Worm (Caenorhabditis elegans) whole organism, young adult: ENCODE data around the gene rga-5.

ENCODE experiments used
- B0035.1 ChIP-seq: sonication (generic microtip); optimal IDR thresholded peaks from 2 replicates; lab custom pipeline; 2016; ENCODE audit warnings: missing genetic modification characterization, mild to moderate bottlenecking, missing compliant biosample characterization, missing genotype, missing genetic modification reagents
- F23B12.7 ChIP-seq: sonication (generic microtip); optimal IDR thresholded peaks from 2 replicates; lab custom pipeline; 2017; ENCODE audit warnings: missing genetic modification characterization, mild to moderate bottlenecking, missing compliant biosample characterization, antibody characterized with exemption, moderate library complexity; ENCODE audit not compliant: insufficient read depth
- Y56A3A.18 ChIP-seq: fragments of 200-800 bp; sonication (Bioruptor generic); IDR thresholded peaks from 2 replicates; pipeline ENCODE4 v1.3.6; 2022; ENCODE audit warnings: missing genetic modification reagents, missing genetic modification characterization, missing compliant biosample characterization
- Y79H2A.3 ChIP-seq: fragments of 200-800 bp; sonication (Bioruptor generic); conservative IDR thresholded peaks from 2 replicates; pipeline ENCODE4 v1.3.6; 2022; ENCODE audit warnings: missing genetic modification reagents, missing genetic modification characterization, missing compliant biosample characterization
- Y95B8A.8 ChIP-seq: fragments of 200-800 bp; sonication (Bioruptor generic); IDR thresholded peaks from 2 replicates; pipeline ENCODE4 v1.3.6; 2022; ENCODE audit warnings: missing genetic modification reagents, missing genetic modification characterization, missing compliant biosample characterization
- ZK185.1 ChIP-seq: sonication (generic microtip); optimal IDR thresholded peaks from 2 replicates; lab custom pipeline; 2016; ENCODE audit warnings: mild to moderate bottlenecking, missing genetic modification characterization, missing compliant biosample characterization; ENCODE audit not compliant: poor library complexity, severe bottlenecking
- aptf-2 ChIP-seq: fragments of 200-800 bp; sonication (Bioruptor generic); conservative IDR thresholded peaks from 2 replicates; pipeline ENCODE4 v1.3.6; 2022; ENCODE audit warnings: missing genetic modification reagents, missing genetic modification characterization, missing compliant biosample characterization
- atf-7 ChIP-seq: sonication (generic microtip); optimal IDR thresholded peaks from 2 replicates; lab custom pipeline; 2017; ENCODE audit warnings: mild to moderate bottlenecking, missing genetic modification characterization, missing compliant biosample characterization
- athp-1 ChIP-seq: sonication (generic microtip); optimal IDR thresholded peaks from 2 replicates; lab custom pipeline; 2017; ENCODE audit warnings: mild to moderate bottlenecking, missing genetic modification characterization, missing compliant biosample characterization
- attf-3 ChIP-seq: fragments of 200-800 bp; sonication (Bioruptor generic); conservative IDR thresholded peaks from 2 replicates; pipeline ENCODE4 v1.3.6; 2022; ENCODE audit warnings: missing genetic modification reagents, missing genetic modification characterization, missing compliant biosample characterization
- attf-5 ChIP-seq: fragments of 200-800 bp; sonication (Bioruptor generic); optimal IDR thresholded peaks from 2 replicates; lab custom pipeline; 2018; ENCODE audit warnings: mild to moderate bottlenecking, missing genetic modification characterization, missing compliant biosample characterization
- bed-2 ChIP-seq: fragments of 200-800 bp; sonication (Bioruptor generic); IDR thresholded peaks from 2 replicates; pipeline ENCODE4 v1.3.6; 2022; ENCODE audit warnings: missing genetic modification reagents, missing genetic modification characterization, missing compliant biosample characterization
- ceh-58 ChIP-seq: fragments of 200-800 bp; sonication (Bioruptor generic); IDR thresholded peaks from 2 replicates; pipeline ENCODE4 v1.3.6; 2022; ENCODE audit warnings: missing genetic modification characterization, missing compliant biosample characterization
- chd-7 ChIP-seq: sonication (generic microtip); optimal IDR thresholded peaks from 2 replicates; lab custom pipeline; 2016; ENCODE audit warnings: mild to moderate bottlenecking, missing genetic modification characterization, moderate library complexity, missing compliant biosample characterization
- fkh-3 ChIP-seq: sonication (generic microtip); optimal IDR thresholded peaks from 2 replicates; lab custom pipeline; 2016; ENCODE audit warnings: mild to moderate bottlenecking, missing genetic modification characterization, missing compliant biosample characterization
- hlh-26 ChIP-seq: fragments of 200-800 bp; sonication (Bioruptor generic); conservative IDR thresholded peaks from 2 replicates; pipeline ENCODE4 v1.3.6; 2022; ENCODE audit warnings: missing genetic modification reagents, missing genetic modification characterization, missing compliant biosample characterization
- hrde-1 ChIP-seq: sonication (generic microtip); optimal IDR thresholded peaks from 2 replicates; lab custom pipeline; 2016; ENCODE audit warnings: missing genetic modification characterization, mild to moderate bottlenecking, missing compliant biosample characterization, moderate library complexity, missing genotype, missing genetic modification reagents, borderline replicate concordance
- let-526 ChIP-seq: fragments of 200-800 bp; sonication (Bioruptor generic); IDR thresholded peaks from 2 replicates; pipeline ENCODE4 v1.3.6; 2022; ENCODE audit warnings: missing genetic modification reagents, missing genetic modification characterization, missing compliant biosample characterization
- lin-40 ChIP-seq: sonication (generic microtip); optimal IDR thresholded peaks from 2 replicates; lab custom pipeline; 2016; ENCODE audit warnings: missing genetic modification characterization, mild to moderate bottlenecking, missing compliant biosample characterization, missing genotype, missing genetic modification reagents
- lin-54 ChIP-seq: fragments of 200-800 bp; sonication (Bioruptor generic); optimal IDR thresholded peaks from 2 replicates; lab custom pipeline; 2018; ENCODE audit warnings: mild to moderate bottlenecking, missing genetic modification characterization, missing compliant biosample characterization
- madf-10 ChIP-seq: sonication (generic microtip); optimal IDR thresholded peaks from 2 replicates; lab custom pipeline; 2016; ENCODE audit warnings: mild to moderate bottlenecking, missing genetic modification characterization, missing compliant biosample characterization
- madf-3 ChIP-seq: fragments of 200-800 bp; sonication (Bioruptor generic); IDR thresholded peaks from 2 replicates; pipeline ENCODE4 v1.3.6; 2022; ENCODE audit warnings: missing genetic modification reagents, missing genetic modification characterization, missing compliant biosample characterization
- madf-8 ChIP-seq: fragments of 200-800 bp; sonication (Bioruptor generic); conservative IDR thresholded peaks from 2 replicates; pipeline ENCODE4 v1.3.6; 2022; ENCODE audit warnings: missing genetic modification reagents, missing genetic modification characterization, missing compliant biosample characterization
- nhr-120 ChIP-seq: fragments of 200-800 bp; sonication (Bioruptor generic); IDR thresholded peaks from 2 replicates; pipeline ENCODE4 v1.3.6; 2022; ENCODE audit warnings: missing genetic modification characterization, missing compliant biosample characterization
- nhr-27 ChIP-seq: fragments of 200-800 bp; sonication (Bioruptor generic); optimal IDR thresholded peaks from 2 replicates; lab custom pipeline; 2018; ENCODE audit warnings: mild to moderate bottlenecking, missing genetic modification characterization, moderate library complexity, missing compliant biosample characterization
- nhr-80 ChIP-seq: sonication (generic microtip); optimal IDR thresholded peaks from 2 replicates; lab custom pipeline; 2016; ENCODE audit warnings: missing genetic modification characterization, missing compliant biosample characterization
- rcor-1 ChIP-seq: fragments of 200-800 bp; sonication (Bioruptor generic); IDR thresholded peaks from 2 replicates; pipeline ENCODE4 v1.3.6; 2022; ENCODE audit warnings: missing genetic modification reagents, missing genetic modification characterization, missing compliant biosample characterization
- rpc-1 ChIP-seq, 2 experiments: fragments of 150-350 bp in 1 of 2; sonication (generic microtip) in 1 of 2; optimal IDR thresholded peaks; 2 replicates each; lab custom pipeline; 2014 to 2018; ENCODE audit warnings: missing biosample characterization in 1 of 2, missing genetic modification characterization in 1 of 2, missing genetic modification reagents in 1 of 2, missing genotype in 1 of 2
- sea-2 ChIP-seq: fragments of 200-800 bp; sonication (Bioruptor generic); IDR thresholded peaks from 2 replicates; pipeline ENCODE4 v1.3.6; 2022; ENCODE audit warnings: missing genetic modification characterization, missing compliant biosample characterization
- snpc-1.3 ChIP-seq: sonication (generic microtip); optimal IDR thresholded peaks from 2 replicates; lab custom pipeline; 2017; ENCODE audit warnings: missing genetic modification characterization, mild to moderate bottlenecking, missing compliant biosample characterization, antibody characterized with exemption, moderate library complexity, missing genotype, missing genetic modification reagents; ENCODE audit not compliant: insufficient read depth
- snpc-4 ChIP-seq, 5 experiments: fragments of 150-350 bp in 1 of 5; sonication (generic microtip) in 4 of 5; optimal IDR thresholded peaks; 2 replicates each; lab custom pipeline; 2014 to 2018; ENCODE audit warnings: missing genetic modification characterization in 5 of 5, missing biosample characterization in 3 of 5, antibody characterized with exemption in 2 of 5, mild to moderate bottlenecking in 2 of 5, missing compliant biosample characterization in 2 of 5, missing genotype in 2 of 5, moderate library complexity in 2 of 5, missing genetic modification reagents in 1 of 5
- somi-1 ChIP-seq: fragments of 200-800 bp; sonication (Bioruptor generic); optimal IDR thresholded peaks from 2 replicates; lab custom pipeline; 2018; ENCODE audit warnings: mild to moderate bottlenecking, missing genetic modification characterization, missing compliant biosample characterization
- tbp1 ChIP-seq: fragments of 200-800 bp; sonication (Bioruptor generic); optimal IDR thresholded peaks from 2 replicates; lab custom pipeline; 2018; ENCODE audit warnings: mild to moderate bottlenecking, missing genetic modification characterization, missing compliant biosample characterization
- tbx-9 ChIP-seq: sonication (generic microtip); optimal IDR thresholded peaks from 2 replicates; lab custom pipeline; 2016; ENCODE audit warnings: borderline replicate concordance, missing genetic modification characterization, inconsistent platforms, missing compliant biosample characterization
- xnd-1 ChIP-seq: sonication (generic microtip); optimal IDR thresholded peaks from 2 replicates; lab custom pipeline; 2016; ENCODE audit warnings: missing genotype, missing genetic modification reagents, missing genetic modification characterization, missing compliant biosample characterization
- zfh-2 ChIP-seq: fragments of 200-800 bp; sonication (Bioruptor generic); conservative IDR thresholded peaks from 2 replicates; pipeline ENCODE4 v1.3.6; 2022; ENCODE audit warnings: missing genetic modification reagents, missing genetic modification characterization, missing compliant biosample characterization
- ztf-3 ChIP-seq: fragments of 200-800 bp; sonication (Bioruptor generic); optimal IDR thresholded peaks from 2 replicates; lab custom pipeline; 2018; ENCODE audit warnings: mild to moderate bottlenecking, missing genetic modification characterization, missing compliant biosample characterization

rga-5 gene

DNA sequence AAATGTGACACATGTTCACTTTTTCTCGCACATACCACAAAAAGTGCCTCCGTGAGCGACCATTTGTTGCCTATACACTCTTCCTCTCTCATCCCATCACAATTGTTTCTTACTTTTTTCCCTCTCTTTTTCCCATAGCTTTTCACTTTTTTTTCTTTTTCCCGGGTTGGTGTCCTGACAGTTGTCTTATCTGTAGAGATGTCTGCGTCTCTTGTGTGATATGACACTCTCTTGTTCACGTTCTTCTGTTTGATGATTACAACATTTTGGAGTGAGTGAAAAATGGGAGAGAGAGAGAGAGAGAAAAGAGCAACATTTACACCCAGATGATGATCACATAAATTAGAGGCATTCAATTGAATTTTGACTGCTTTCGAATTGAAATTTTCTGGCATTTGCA, 1.3 kb upstream of the rga-5 start (continued):
- no peak for TF ChIP-seq attf-5
- TF ChIP-seq tbx-9 (tag; lab: Kevin White, UChicago): no peak
- TF ChIP-seq snpc-4 (GFP tag; optimal IDR thresholded peaks at IDR 0.05; lab: Kevin White, UChicago): no peak
- TF ChIP-seq snpc-4 (tag; optimal IDR thresholded peaks at IDR 0.05; lab: Kevin White, UChicago): peak in 1 of 4 experiments; percentile 10
- TF ChIP-seq rcor-1 (GFP tag; lab: Robert Waterston, UW): no peak
- peak; percentile 7 for TF ChIP-seq ZK185.1
- TF ChIP-seq attf-3 (GFP tag; lab: Robert Waterston, UW): no peak
- TF ChIP-seq ceh-58 (GFP tag; lab: Robert Waterston, UW): no peak
- no peak for TF ChIP-seq let-526 (GFP tag; lab: Robert Waterston, UW)
- no peak for TF ChIP-seq fkh-3 (tag; lab: Kevin White, UChicago)
- TF ChIP-seq aptf-2 (GFP tag; lab: Robert Waterston, UW): no peak
- no peak for TF ChIP-seq ztf-3 (GFP tag; lab: Kevin White, UChicago)
- no peak for TF ChIP-seq B0035.1
- no peak for TF ChIP-seq madf-8
- TF ChIP-seq xnd-1 (tag; lab: Kevin White, UChicago): no peak
- TF ChIP-seq F23B12.7: peak; percentile 22
- TF ChIP-seq hlh-26 (GFP tag; lab: Robert Waterston, UW): no peak
- TF ChIP-seq lin-54 (GFP tag; lab: Kevin White, UChicago): no peak
- peak; percentile 48 for TF ChIP-seq somi-1 (GFP tag; lab: Kevin White, UChicago)

DNA sequence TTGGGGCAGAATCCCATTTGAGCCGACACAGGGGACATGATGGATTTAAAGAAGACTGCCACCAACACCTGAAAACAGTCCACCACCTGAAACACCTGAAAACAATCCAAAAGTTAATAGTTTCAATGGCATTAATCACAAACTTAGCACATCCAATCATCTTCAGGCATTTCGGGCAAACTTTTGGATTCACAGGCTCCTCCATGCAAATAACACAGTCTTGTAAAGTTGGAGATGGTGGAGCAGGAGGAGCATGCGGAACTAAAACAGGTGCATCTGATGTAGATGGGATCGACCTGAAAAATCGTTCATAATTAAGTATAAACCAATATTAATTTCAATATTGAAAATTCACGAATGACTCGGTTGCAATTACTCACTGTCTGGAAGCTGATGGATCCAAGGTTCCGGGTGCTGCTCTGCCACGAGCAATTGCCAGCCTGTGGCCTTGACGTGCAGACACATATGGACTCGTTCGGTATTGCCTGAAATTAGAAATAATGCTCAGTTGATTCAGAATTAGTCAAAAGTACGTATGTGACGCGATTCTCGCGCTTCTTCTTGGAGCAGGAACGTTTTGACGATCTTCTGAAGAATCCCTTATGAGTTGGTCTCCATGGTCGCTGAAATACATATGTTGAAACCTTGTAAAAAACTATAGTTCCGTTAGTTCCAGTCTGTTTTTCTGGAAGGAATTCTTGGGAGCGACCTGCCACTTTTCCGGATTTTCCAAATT, 6.9 kb downstream of the rga-5 start:
- TF ChIP-seq somi-1 (GFP tag; lab: Kevin White, UChicago) (no peak), nhr-80 (no peak), tbp1 (no peak), ceh-58 (GFP tag; lab: Robert Waterston, UW) (no peak), bed-2 (no peak), Y79H2A.3 (GFP tag; lab: Robert Waterston, UW) (no peak), Y95B8A.8 (no peak), hrde-1 (tag; lab: Kevin White, UChicago) (no peak), madf-10 (tag; lab: Kevin White, UChicago) (no peak), athp-1 (tag; lab: Kevin White, UChicago) (no peak), snpc-1.3 (no peak), atf-7 (no peak), hlh-26 (GFP tag; lab: Robert Waterston, UW) (no peak), Y56A3A.18 (GFP tag; lab: Robert Waterston, UW) (no peak), madf-3 (GFP tag; lab: Robert Waterston, UW) (no peak)

DNA sequence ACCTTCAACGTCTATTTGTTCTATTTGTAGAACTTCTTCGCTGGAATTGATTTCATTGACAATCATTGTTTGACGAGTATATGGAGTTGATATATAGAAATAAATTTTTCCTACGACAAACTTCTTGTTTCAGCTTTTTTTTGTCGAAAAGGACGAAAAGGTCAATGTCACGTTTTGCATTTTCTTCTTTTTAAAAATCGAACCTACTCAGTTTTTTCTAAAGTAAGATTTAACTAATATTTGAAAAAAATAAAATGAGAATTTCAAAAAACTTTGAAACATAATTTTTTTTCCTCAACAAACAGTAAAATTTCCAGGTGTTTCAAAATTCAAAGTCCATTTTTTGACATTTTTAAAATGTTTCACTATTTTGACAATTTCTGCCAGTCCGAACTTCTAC, 8.6 kb downstream of the rga-5 start, which contains the start of gene H08M01.1:
Gene H08M01.1 (minus strand): TSS at position 101 of the 400 bp plus-strand sequence.
- TF ChIP-seq sea-2 (GFP tag; lab: Robert Waterston, UW) (no peak), somi-1 (GFP tag; lab: Kevin White, UChicago) (no peak), xnd-1 (tag; lab: Kevin White, UChicago) (no peak), nhr-27 (tag; lab: Kevin White, UChicago) (no peak), rpc-1 (optimal IDR thresholded peaks at IDR 0.05; lab: Kevin White, UChicago) (no peak), rpc-1 (tag; optimal IDR thresholded peaks at IDR 0.05; lab: Kevin White, UChicago) (no peak), nhr-120 (no peak), lin-40 (tag; lab: Kevin White, UChicago) (no peak), zfh-2 (GFP tag; lab: Robert Waterston, UW) (no peak), chd-7 (tag; lab: Kevin White, UChicago) (no peak)
